Fruit fly (Drosophila melanogaster) whole organism, embryonic: Measurements from ENCODE around the gene CG18258.

ENCODE experiments used
- Adf1 ChIP-seq: fragments of 200-800 bp; sonication (Bioruptor generic); IDR thresholded peaks from 2 replicates; pipeline ENCODE4 v1.3.6; 2022; ENCODE audit warnings: missing biosample characterization, missing genetic modification characterization
- Awh ChIP-seq: fragments of 200-800 bp; sonication (Bioruptor generic); IDR thresholded peaks from 2 replicates; pipeline ENCODE4, ENCODE4 v1.3.6; 2022; ENCODE audit warnings: missing biosample characterization, missing genetic modification characterization
- BtbVII ChIP-seq: fragments of 200-800 bp; sonication (Bioruptor generic); optimal IDR thresholded peaks from 3 replicates; lab custom pipeline; 2017; ENCODE audit warnings: missing biosample characterization, mild to moderate bottlenecking, missing genetic modification characterization
- CG10209 ChIP-seq: fragments of 200-800 bp; sonication (Bioruptor generic); optimal IDR thresholded peaks from 3 replicates; lab custom pipeline; 2017; ENCODE audit warnings: missing biosample characterization, mild to moderate bottlenecking, missing genetic modification characterization, missing genetic modification reagents
- CG11504 ChIP-seq: fragments of 200-800 bp; sonication (Bioruptor generic); optimal IDR thresholded peaks from 3 replicates; lab custom pipeline; 2019; ENCODE audit warnings: missing biosample characterization, mild to moderate bottlenecking, missing genetic modification characterization, moderate library complexity
- CG11695 ChIP-seq: fragments of 200-800 bp; sonication (Bioruptor generic); IDR thresholded peaks from 3 replicates; pipeline ENCODE4 v1.3.6; 2022; ENCODE audit warnings: missing biosample characterization, missing genetic modification characterization
- CG14441 ChIP-seq: fragments of 200-800 bp; sonication (Bioruptor generic); IDR thresholded peaks from 2 replicates; pipeline ENCODE4 v1.3.6; 2022; ENCODE audit warnings: missing biosample characterization, missing genetic modification characterization
- CG14860 ChIP-seq: fragments of 200-800 bp; sonication (Bioruptor generic); IDR thresholded peaks from 3 replicates; pipeline ENCODE4 v1.3.6; 2022; ENCODE audit warnings: missing biosample characterization, missing genetic modification characterization; ENCODE audit not compliant: partially characterized antibody
- CG17186 ChIP-seq: fragments of 200-800 bp; sonication (Bioruptor generic); optimal IDR thresholded peaks from 3 replicates; lab custom pipeline; 2017; ENCODE audit warnings: missing biosample characterization, missing genetic modification reagents, missing genetic modification characterization
- CG17359 ChIP-seq: fragments of 200-800 bp; sonication (Bioruptor generic); optimal IDR thresholded peaks from 3 replicates; lab custom pipeline; 2018; ENCODE audit warnings: missing biosample characterization, mild to moderate bottlenecking, missing genetic modification characterization, moderate library complexity
- CG17912 ChIP-seq: fragments of 200-800 bp; sonication (Bioruptor generic); optimal IDR thresholded peaks from 2 replicates; lab custom pipeline; 2018; ENCODE audit warnings: missing biosample characterization, mild to moderate bottlenecking, missing genetic modification characterization
- CG2199 ChIP-seq: fragments of 200-800 bp; sonication (Bioruptor generic); IDR thresholded peaks from 3 replicates; pipeline ENCODE4 v1.3.6; 2022; ENCODE audit warnings: missing biosample characterization, missing genetic modification characterization
- CG30020 ChIP-seq: fragments of 200-800 bp; optimal IDR thresholded peaks from 2 replicates; lab custom pipeline; 2019; ENCODE audit warnings: missing biosample characterization, mild to moderate bottlenecking, missing genetic modification characterization, moderate library complexity
- CG30403 ChIP-seq: fragments of 200-800 bp; sonication (Bioruptor generic); optimal IDR thresholded peaks from 3 replicates; lab custom pipeline; 2016; ENCODE audit warnings: missing biosample characterization, missing genetic modification characterization
- CG31441 ChIP-seq: fragments of 200-800 bp; sonication (Bioruptor generic); IDR thresholded peaks from 2 replicates; pipeline ENCODE4 v1.3.6; 2022; ENCODE audit warnings: missing biosample characterization, missing genetic modification characterization
- CG32532 ChIP-seq: fragments of 200-800 bp; sonication (Bioruptor generic); IDR thresholded peaks from 2 replicates; pipeline ENCODE4 v1.3.6; 2022; ENCODE audit warnings: missing biosample characterization, missing genetic modification characterization
- CG32772 ChIP-seq: fragments of 200-800 bp; sonication (Bioruptor generic); IDR thresholded peaks from 2 replicates; pipeline ENCODE4 v1.3.6; 2022; ENCODE audit warnings: missing biosample characterization, missing genetic modification characterization
- CG4707 ChIP-seq: fragments of 200-800 bp; sonication (Bioruptor generic); optimal IDR thresholded peaks from 2 replicates; lab custom pipeline; 2018; ENCODE audit warnings: missing biosample characterization, mild to moderate bottlenecking, missing genetic modification characterization, moderate library complexity
- CG7839 ChIP-seq: fragments of 200-800 bp; sonication (Bioruptor generic); optimal IDR thresholded peaks from 3 replicates; lab custom pipeline; 2018; ENCODE audit warnings: missing biosample characterization, mild to moderate bottlenecking, missing genetic modification characterization, moderate library complexity
- CG7987 ChIP-seq: fragments of 200-800 bp; sonication (Bioruptor generic); optimal IDR thresholded peaks from 2 replicates; lab custom pipeline; 2018; ENCODE audit warnings: missing biosample characterization, mild to moderate bottlenecking, missing genetic modification characterization, moderate library complexity
- CG9876 ChIP-seq: fragments of 200-800 bp; sonication (Bioruptor generic); optimal IDR thresholded peaks from 2 replicates; lab custom pipeline; 2016; ENCODE audit warnings: missing biosample characterization, missing genetic modification characterization
- CG9932 ChIP-seq: fragments of 200-800 bp; sonication (Bioruptor generic); IDR thresholded peaks from 2 replicates; pipeline ENCODE4 v1.3.6; 2022; ENCODE audit warnings: missing biosample characterization, missing genetic modification characterization
- Camta ChIP-seq: fragments of 200-800 bp; sonication (Bioruptor generic); optimal IDR thresholded peaks from 2 replicates; lab custom pipeline; 2016; ENCODE audit warnings: missing biosample characterization, missing genetic modification characterization
- D19A ChIP-seq: fragments of 200-800 bp; optimal IDR thresholded peaks from 3 replicates; lab custom pipeline; 2019; ENCODE audit warnings: missing biosample characterization, mild to moderate bottlenecking, missing genetic modification characterization, moderate library complexity
- Dip2 ChIP-seq: fragments of 200-800 bp; sonication (Bioruptor generic); IDR thresholded peaks from 2 replicates; pipeline ENCODE4 v1.3.6; 2022; ENCODE audit warnings: missing biosample characterization, missing genetic modification characterization
- HLH3B ChIP-seq: fragments of 200-800 bp; sonication (Bioruptor generic); IDR thresholded peaks from 2 replicates; pipeline ENCODE4 v1.3.6; 2022; ENCODE audit warnings: missing biosample characterization, missing genetic modification characterization
- Hr3 ChIP-seq: fragments of 200-800 bp; sonication (Bioruptor generic); optimal IDR thresholded peaks from 3 replicates; lab custom pipeline; 2016; ENCODE audit warnings: missing biosample characterization, missing genetic modification characterization
- Hsf ChIP-seq: fragments of 200-800 bp; sonication (Bioruptor generic); optimal IDR thresholded peaks from 3 replicates; lab custom pipeline; 2016; ENCODE audit warnings: missing biosample characterization, missing genetic modification characterization
- Mad ChIP-seq: fragments of 200-800 bp; sonication (Bioruptor generic); optimal IDR thresholded peaks from 2 replicates; lab custom pipeline; 2016; ENCODE audit warnings: missing biosample characterization, missing genetic modification characterization
- Mrtf ChIP-seq: fragments of 200-800 bp; sonication (Bioruptor generic); IDR thresholded peaks from 3 replicates; pipeline ENCODE4 v1.3.6; 2022; ENCODE audit warnings: missing biosample characterization, missing genetic modification characterization
- Six4 ChIP-seq: fragments of 200-800 bp; sonication (Bioruptor generic); optimal IDR thresholded peaks from 2 replicates; lab custom pipeline; 2016; ENCODE audit warnings: missing biosample characterization, missing genetic modification characterization
- ab ChIP-seq: fragments of 200-800 bp; sonication (Bioruptor generic); optimal IDR thresholded peaks from 2 replicates; lab custom pipeline; 2016; ENCODE audit warnings: missing biosample characterization, missing genetic modification characterization
- chm ChIP-seq: fragments of 200-800 bp; sonication (Bioruptor generic); IDR thresholded peaks from 2 replicates; pipeline ENCODE4 v1.3.6; 2022; ENCODE audit warnings: missing biosample characterization, missing genetic modification characterization
- dmrt11E ChIP-seq: fragments of 200-800 bp; sonication (Bioruptor generic); optimal IDR thresholded peaks from 3 replicates; lab custom pipeline; 2018; ENCODE audit warnings: missing biosample characterization, mild to moderate bottlenecking, missing genetic modification characterization, moderate library complexity
- dpn ChIP-seq, 2 experiments: fragments of 200-800 bp; sonication (Bioruptor generic); optimal IDR thresholded peaks; 3 replicates each; lab custom pipeline; 2016; ENCODE audit warnings: missing biosample characterization in 2 of 2, missing genetic modification characterization in 2 of 2
- esg ChIP-seq: fragments of 200-800 bp; sonication (Bioruptor generic); conservative IDR thresholded peaks from 2 replicates; pipeline ENCODE4 v1.3.6; 2022; ENCODE audit warnings: missing biosample characterization, missing genetic modification characterization
- gem ChIP-seq: fragments of 200-800 bp; sonication (Bioruptor generic); optimal IDR thresholded peaks from 2 replicates; lab custom pipeline; 2019; ENCODE audit warnings: missing biosample characterization, mild to moderate bottlenecking, missing genetic modification characterization, moderate library complexity
- grau ChIP-seq: fragments of 200-800 bp; optimal IDR thresholded peaks from 3 replicates; lab custom pipeline; 2019; ENCODE audit warnings: missing biosample characterization, mild to moderate bottlenecking, missing genetic modification characterization, moderate library complexity
- insv ChIP-seq, 2 experiments: fragments of 200-800 bp; sonication (Bioruptor generic); optimal IDR thresholded peaks; 3 replicates each; lab custom pipeline; 2016 to 2018; ENCODE audit warnings: missing biosample characterization in 2 of 2, missing genetic modification characterization in 2 of 2
- kah ChIP-seq: fragments of 200-800 bp; sonication (Bioruptor generic); optimal IDR thresholded peaks from 2 replicates; lab custom pipeline; 2018; ENCODE audit warnings: missing biosample characterization, mild to moderate bottlenecking, missing genetic modification characterization
- lilli ChIP-seq: fragments of 200-800 bp; sonication (Bioruptor generic); optimal IDR thresholded peaks from 3 replicates; lab custom pipeline; 2016; ENCODE audit warnings: missing biosample characterization, missing genetic modification characterization
- lola ChIP-seq, 3 experiments: fragments of >200 bp in 2 of 3; fragments of 200-800 bp in 1 of 3; sonication (Bioruptor generic) in 1 of 3; optimal IDR thresholded peaks; 2 replicates each; lab custom pipeline; 2017 to 2019; ENCODE audit warnings: missing biosample characterization in 3 of 3, missing genetic modification characterization in 3 of 3, mild to moderate bottlenecking in 1 of 3, moderate library complexity in 1 of 3
- maf-S ChIP-seq: fragments of 200-800 bp; sonication (Bioruptor generic); optimal IDR thresholded peaks from 2 replicates; lab custom pipeline; 2016; ENCODE audit warnings: missing biosample characterization, missing genetic modification characterization
- pita ChIP-seq: fragments of 200-800 bp; sonication (Bioruptor generic); optimal IDR thresholded peaks from 2 replicates; lab custom pipeline; 2017; ENCODE audit warnings: missing biosample characterization, mild to moderate bottlenecking, missing genetic modification characterization
- pum ChIP-seq: fragments of 200-800 bp; sonication (Bioruptor generic); optimal IDR thresholded peaks from 2 replicates; lab custom pipeline; 2016; ENCODE audit warnings: missing biosample characterization, missing genetic modification characterization
- sd ChIP-seq: fragments of 200-800 bp; sonication (Bioruptor generic); optimal IDR thresholded peaks from 3 replicates; lab custom pipeline; 2018; ENCODE audit warnings: missing biosample characterization, mild to moderate bottlenecking, missing genetic modification characterization, moderate library complexity
- sens ChIP-seq: fragments of 200-800 bp; sonication (Bioruptor generic); peaks from one replicate; lab custom pipeline; 2016; ENCODE audit warnings: missing biosample characterization, missing genetic modification characterization
- unpg ChIP-seq: fragments of 200-800 bp; sonication (Bioruptor generic); optimal IDR thresholded peaks from 3 replicates; lab custom pipeline; 2018; ENCODE audit warnings: missing biosample characterization, mild to moderate bottlenecking, missing genetic modification characterization, moderate library complexity
- zen ChIP-seq: fragments of 200-800 bp; sonication (Bioruptor generic); optimal IDR thresholded peaks from 3 replicates; lab custom pipeline; 2018; ENCODE audit warnings: missing biosample characterization, mild to moderate bottlenecking, missing genetic modification characterization, moderate library complexity

CG18258 gene

DNA sequence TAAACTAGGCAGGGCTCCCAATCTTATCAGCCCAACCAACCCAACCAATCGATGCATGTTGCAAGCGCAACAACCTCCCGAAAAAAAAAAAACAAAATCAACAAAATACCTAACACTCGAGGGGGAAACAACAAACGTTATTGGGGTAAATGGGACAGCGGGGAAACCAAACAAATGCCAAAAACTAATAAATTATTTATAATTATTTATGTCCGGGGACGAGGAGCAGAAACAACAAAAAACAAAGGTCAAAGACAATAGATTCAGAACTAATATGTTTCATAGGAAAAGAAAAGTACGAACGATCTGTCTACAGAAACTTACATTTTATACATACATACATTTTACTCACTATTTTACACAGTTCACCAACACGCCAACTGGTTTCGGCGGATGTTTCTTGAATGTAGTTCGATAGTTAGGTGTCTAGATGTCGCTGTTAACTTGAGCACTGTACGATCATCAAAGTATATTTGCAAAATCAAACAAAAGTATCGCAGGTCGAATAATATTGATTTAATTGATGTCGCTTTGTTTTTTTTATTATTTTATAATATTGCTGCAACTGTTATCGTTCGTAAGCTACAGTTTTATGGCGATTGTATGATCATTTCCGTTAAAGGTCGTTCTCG is 36.4 kb upstream of the CG18258 start (continued):
- TF ChIP-seq CG14441 (GFP tag; lab: Robert Waterston, UW), result peak; percentile 44
- TF ChIP-seq Camta, result no peak
- peak; percentile 22 for TF ChIP-seq maf-S (GFP tag; lab: Kevin White, UChicago)
- peak; percentile 42; the same call in 1 of the 3 replicates for TF ChIP-seq Mrtf (GFP tag; lab: Robert Waterston, UW)
- peak; percentile 6 for TF ChIP-seq unpg (GFP tag; lab: Kevin White, UChicago)
- no peak for TF ChIP-seq Awh (GFP tag; lab: Robert Waterston, UW)
- TF ChIP-seq CG31441 (GFP tag; lab: Robert Waterston, UW), result 0 out of 2 replicates have a peak, but pooled peaks have one; percentile 14
- TF ChIP-seq esg, result no peak
- TF ChIP-seq pum (GFP tag; lab: Kevin White, UChicago), result peak; percentile 6
- TF ChIP-seq D19A (tag; lab: Kevin White, UChicago), result no peak
- TF ChIP-seq CG9876 (GFP tag; lab: Kevin White, UChicago), result peak; percentile 19
- peak; percentile 7 for TF ChIP-seq Hr3 (GFP tag; lab: Kevin White, UChicago)
- TF ChIP-seq grau (tag; lab: Kevin White, UChicago), result peak; percentile 37
- TF ChIP-seq chm (GFP tag; lab: Robert Waterston, UW), result 0 out of 2 replicates have a peak, but pooled peaks have one; percentile 15
- peak; percentile 51 for TF ChIP-seq gem (tag; lab: Kevin White, UChicago)
- peak; percentile 56 for TF ChIP-seq Hsf (GFP tag; lab: Kevin White, UChicago)
- TF ChIP-seq CG10209, result peak; percentile 32
- peak; percentile 14 to 35 for TF ChIP-seq dpn (GFP tag; optimal IDR thresholded peaks at IDR 0.05; lab: Kevin White, UChicago)
- peak; percentile 54 for TF ChIP-seq CG30403 (GFP tag; lab: Kevin White, UChicago)
- TF ChIP-seq dmrt11E, result peak; percentile 37
- TF ChIP-seq CG32532 (GFP tag; lab: Robert Waterston, UW), result peak; percentile 74
- no peak for TF ChIP-seq CG30020 (tag; lab: Kevin White, UChicago)
- peak; percentile 53 for TF ChIP-seq pita (GFP tag; lab: Kevin White, UChicago)
- TF ChIP-seq Mad, result peak; percentile 36
- peak; percentile 32 for TF ChIP-seq CG17359
- peak; percentile 78 for TF ChIP-seq sens (GFP tag; lab: Kevin White, UChicago)
- TF ChIP-seq CG11504 (tag; lab: Kevin White, UChicago), result peak; percentile 69
- peak; percentile 93 for TF ChIP-seq CG2199 (GFP tag; lab: Robert Waterston, UW)
- TF ChIP-seq CG11695 (GFP tag; lab: Robert Waterston, UW), result no peak
- TF ChIP-seq HLH3B, result peak; percentile 22; the same call in 1 of the 2 replicates
- no peak for TF ChIP-seq CG14860 (GFP tag; lab: Robert Waterston, UW)
- TF ChIP-seq zen (tag; lab: Kevin White, UChicago), result peak; percentile 7
- peak in 1 of 3 experiments; percentile 7 for TF ChIP-seq lola (GFP tag; optimal IDR thresholded peaks at IDR 0.05; lab: Kevin White, UChicago)
- TF ChIP-seq lilli, result peak; percentile 46
- TF ChIP-seq CG7987 (GFP tag; lab: Kevin White, UChicago), result peak; percentile 41
- TF ChIP-seq CG17186 (GFP tag; lab: Kevin White, UChicago), result no peak
- no peak for TF ChIP-seq CG17912 (GFP tag; lab: Kevin White, UChicago)
- TF ChIP-seq kah, result no peak
- TF ChIP-seq Dip2 (GFP tag; lab: Robert Waterston, UW), result peak; percentile 53; the same call in 1 of the 2 replicates
- peak; percentile 27 for TF ChIP-seq CG7839 (tag; lab: Kevin White, UChicago)
- peak; percentile 53; the same call in 1 of the 2 replicates for TF ChIP-seq CG9932 (GFP tag; lab: Robert Waterston, UW)
- TF ChIP-seq CG32772 (GFP tag; lab: Robert Waterston, UW), result peak; percentile 30; the same call in 1 of the 2 replicates
- no peak for TF ChIP-seq ab (GFP tag; lab: Kevin White, UChicago)
- TF ChIP-seq sd (tag; lab: Kevin White, UChicago), result no peak
- TF ChIP-seq Six4 (GFP tag; lab: Kevin White, UChicago), result no peak
- no peak for TF ChIP-seq BtbVII (GFP tag; lab: Kevin White, UChicago)
- TF ChIP-seq CG4707 (GFP tag; lab: Kevin White, UChicago), result no peak
- no peak for TF ChIP-seq Adf1
- peak in 1 of 2 experiments; percentile 27 for TF ChIP-seq insv (GFP tag; optimal IDR thresholded peaks at IDR 0.05; lab: Kevin White, UChicago)
